Fruit fly (Drosophila melanogaster): ENCODE measurements around the gene CG12301.
A peak's percentile ranks its signal among the peaks of the same experiment; 100 is the strongest.

Gene CG12301

dm6 chr3L:15610109-15610508 is 29.5 kb downstream of the CG12301 start, which contains the start of gene CG7650:
CG7650 (minus strand) TSS chr3L:15610386.
- TF ChIP-seq noc (tag; optimal IDR thresholded peaks at IDR 0.05): no peak

- TF ChIP-seq noc (tag; optimal IDR thresholded peaks at IDR 0.05): no peak
These were observed 32.1 kb downstream of the CG12301 start, which contains the start of gene CG13449 for dm6 chr3L:15612728-15613127. CG13449 (minus strand) TSS chr3L:15612828.

dm6 chr3L:15616490-15616889 is 35.9 kb downstream of the CG12301 start:
- TF ChIP-seq noc (tag; optimal IDR thresholded peaks at IDR 0.05): no peak

dm6 chr3L:15616900-15617299 is 36.3 kb downstream of the CG12301 start:
- no peak for TF ChIP-seq noc (tag; optimal IDR thresholded peaks at IDR 0.05)

dm6 chr3L:15619626-15620247 is 39.1 kb downstream of the CG12301 start, which contains the start of gene Phs:
Phs (plus strand) TSS chr3L:15619901.
- TF ChIP-seq noc (tag; optimal IDR thresholded peaks at IDR 0.05): peak; percentile 60

dm6 chr3L:15624097-15624496 is 43.5 kb downstream of the CG12301 start:
- no peak for TF ChIP-seq noc (tag; optimal IDR thresholded peaks at IDR 0.05)

- TF ChIP-seq noc (tag; optimal IDR thresholded peaks at IDR 0.05): no peak
These were observed 44.5 kb downstream of the CG12301 start for dm6 chr3L:15624944-15625610.

dm6 chr3L:15625676-15626414 is 45.2 kb downstream of the CG12301 start:
- TF ChIP-seq noc (tag; optimal IDR thresholded peaks at IDR 0.05): peak; percentile 93

dm6 chr3L:15627295-15627694 is 46.7 kb downstream of the CG12301 start:
- TF ChIP-seq noc (tag; optimal IDR thresholded peaks at IDR 0.05): no peak

- no peak for TF ChIP-seq noc (tag; optimal IDR thresholded peaks at IDR 0.05)
These were observed 50.5 kb downstream of the CG12301 start for dm6 chr3L:15631067-15631466.

dm6 chr3L:15632653-15633052 is 52.1 kb downstream of the CG12301 start:
- TF ChIP-seq noc (tag; optimal IDR thresholded peaks at IDR 0.05): no peak

All from whole organism, larva.